Fruit fly (Drosophila melanogaster) Kc167 (cell line): ENCODE measurements around the gene Strip.

Source experiments
- Myc ChIP-seq: fragments of >200 bp; optimal IDR thresholded peaks from 2 replicates; lab custom pipeline; 2017; ENCODE audit warnings: missing external identifiers
- Sin3A ChIP-seq: fragments of >200 bp; optimal IDR thresholded peaks from 2 replicates; lab custom pipeline; 2018; ENCODE audit warnings: missing external identifiers
- h ChIP-seq: fragments of >200 bp; optimal IDR thresholded peaks from 3 replicates; lab custom pipeline; 2018; ENCODE audit warnings: missing external identifiers
- insv ChIP-seq: fragments of >200 bp; optimal IDR thresholded peaks from 3 replicates; lab custom pipeline; 2018; ENCODE audit warnings: missing external identifiers
- psq ChIP-seq: fragments of >200 bp; optimal IDR thresholded peaks from 2 replicates; lab custom pipeline; 2017; ENCODE audit warnings: missing external identifiers
- ttk ChIP-seq: sonication (Bioruptor generic); optimal IDR thresholded peaks from 2 replicates; lab custom pipeline; 2017; ENCODE audit warnings: missing external identifiers

- no peak for TF ChIP-seq psq (lab: Kevin White, UChicago)
- no peak for TF ChIP-seq h (lab: Kevin White, UChicago)
- no peak for TF ChIP-seq Sin3A (lab: Kevin White, UChicago)
- no peak for TF ChIP-seq Myc (lab: Kevin White, UChicago)
- TF ChIP-seq ttk (lab: Kevin White, UChicago): no peak
- no peak for TF ChIP-seq insv (lab: Kevin White, UChicago)
Observed at dm6 chr3L:3307593-3307992, 21.1 kb downstream of the Strip start.
